Fruit fly (Drosophila melanogaster) whole organism, adult: ENCODE data around the gene Papss.
A peak's percentile ranks its signal among the peaks of the same experiment; 100 is the strongest.

Experiments
- CG11617 ChIP-seq: fragments of 200-800 bp; sonication (Bioruptor generic); optimal IDR thresholded peaks from 2 replicates; lab custom pipeline; 2017; ENCODE audit warnings: mild to moderate bottlenecking, missing biosample characterization, missing genetic modification reagents, missing genetic modification characterization
- CG1620 ChIP-seq: fragments of 200-800 bp; sonication (Bioruptor generic); optimal IDR thresholded peaks from 2 replicates; lab custom pipeline; 2016; ENCODE audit warnings: missing biosample characterization, missing genetic modification characterization
- Mnt ChIP-seq: fragments of 200-800 bp; sonication (Bioruptor generic); optimal IDR thresholded peaks from 2 replicates; lab custom pipeline; 2016; ENCODE audit warnings: missing biosample characterization, mild to moderate bottlenecking, missing genetic modification characterization
- kay ChIP-seq: fragments of 200-800 bp; sonication (Bioruptor generic); peaks from one replicate; lab custom pipeline; 2016; ENCODE audit warnings: missing biosample characterization, missing genetic modification characterization, borderline replicate concordance
- ovo ChIP-seq: fragments of 200-800 bp; sonication (Bioruptor generic); optimal IDR thresholded peaks from 2 replicates; lab custom pipeline; 2016; ENCODE audit warnings: missing biosample characterization, missing genetic modification characterization
- tj ChIP-seq: fragments of 200-800 bp; sonication (Bioruptor generic); optimal IDR thresholded peaks from 3 replicates; lab custom pipeline; 2017; ENCODE audit warnings: missing biosample characterization, mild to moderate bottlenecking, missing genetic modification characterization, moderate library complexity

DNA sequence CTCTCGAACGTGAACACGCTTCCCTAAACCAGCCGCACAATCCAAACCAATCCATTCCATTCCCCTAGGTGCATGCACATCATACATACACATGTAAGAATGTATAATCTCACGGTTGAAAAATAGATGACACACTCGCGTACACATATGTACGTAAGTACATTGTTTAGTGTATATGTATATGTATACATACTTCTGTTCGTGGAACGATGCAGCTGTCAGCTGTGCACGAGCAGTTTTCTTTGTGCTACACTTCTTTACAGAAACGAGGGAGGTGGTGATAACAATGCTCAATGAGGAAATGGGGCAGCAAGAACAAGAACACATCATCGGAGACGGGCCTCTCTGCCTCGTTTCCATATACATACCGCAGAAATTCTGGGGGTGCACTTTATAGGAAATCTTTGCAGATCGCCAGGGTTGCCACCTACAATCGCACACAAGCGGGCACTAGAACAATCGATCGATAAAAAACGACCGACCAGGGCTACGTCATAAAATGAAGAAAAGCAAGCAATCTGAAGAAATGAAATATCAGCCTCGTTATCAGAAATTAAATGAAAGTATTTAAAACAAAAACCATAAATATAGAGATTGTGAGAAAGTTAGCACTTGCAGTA is 54.3 kb downstream of the Papss start:
- TF ChIP-seq kay (GFP tag; lab: Kevin White, UChicago) (peak; percentile 95), ovo (no peak), tj (GFP tag; lab: Kevin White, UChicago) (peak; percentile 1), CG11617 (GFP tag; lab: Kevin White, UChicago) (peak; percentile 14), CG1620 (no peak), Mnt (GFP tag; lab: Kevin White, UChicago) (peak; percentile 55)
